Fruit fly (Drosophila melanogaster) whole organism, prepupa: Measurements from ENCODE around the gene Trs23.

Experiments used
- CG10631 ChIP-seq: fragments of 200-800 bp; sonication (Bioruptor generic); optimal IDR thresholded peaks from 2 replicates; lab custom pipeline; 2016; ENCODE audit warnings: missing biosample characterization, missing genetic modification characterization
- CG32006 ChIP-seq: fragments of 200-800 bp; sonication (Bioruptor generic); optimal IDR thresholded peaks from 3 replicates; lab custom pipeline; 2017; ENCODE audit warnings: missing biosample characterization, mild to moderate bottlenecking, missing genetic modification characterization
- CG34406 ChIP-seq: fragments of 200-800 bp; sonication (Bioruptor generic); optimal IDR thresholded peaks from 3 replicates; lab custom pipeline; 2016; ENCODE audit warnings: missing biosample characterization, missing genetic modification characterization
- CG4318 ChIP-seq: fragments of 200-800 bp; sonication (Bioruptor generic); optimal IDR thresholded peaks from 3 replicates; lab custom pipeline; 2017; ENCODE audit warnings: missing biosample characterization, mild to moderate bottlenecking, missing genetic modification characterization
- CG8119 ChIP-seq: fragments of 200-800 bp; sonication (Bioruptor generic); IDR thresholded peaks from 3 replicates; pipeline ENCODE4 v1.3.6; 2022; ENCODE audit warnings: missing biosample characterization, missing genetic modification characterization
- CG8632 ChIP-seq: fragments of 200-800 bp; sonication (Bioruptor generic); optimal IDR thresholded peaks from 3 replicates; lab custom pipeline; 2016; ENCODE audit warnings: missing biosample characterization, missing genetic modification characterization
- CG9139 ChIP-seq: fragments of 200-800 bp; sonication (Bioruptor generic); optimal IDR thresholded peaks from 3 replicates; lab custom pipeline; 2017; ENCODE audit warnings: missing biosample characterization, mild to moderate bottlenecking, missing genetic modification characterization
- Eip78C ChIP-seq: fragments of 200-800 bp; sonication (Bioruptor generic); peaks from one replicate; lab custom pipeline; 2016; ENCODE audit warnings: missing biosample characterization, missing genetic modification characterization
- Eip93F ChIP-seq: fragments of 200-800 bp; sonication (Bioruptor generic); optimal IDR thresholded peaks from 2 replicates; lab custom pipeline; 2016; ENCODE audit warnings: missing biosample characterization, mild to moderate bottlenecking, missing genetic modification characterization
- Hr39 ChIP-seq: fragments of 200-800 bp; sonication (Bioruptor generic); optimal IDR thresholded peaks from 2 replicates; lab custom pipeline; 2016; ENCODE audit warnings: missing biosample characterization, missing genetic modification characterization
- Hr4 ChIP-seq: fragments of 200-800 bp; sonication (Bioruptor generic); optimal IDR thresholded peaks from 3 replicates; lab custom pipeline; 2016; ENCODE audit warnings: missing biosample characterization, missing genetic modification characterization
- Lpt ChIP-seq: fragments of 200-800 bp; sonication (Bioruptor generic); optimal IDR thresholded peaks from 3 replicates; lab custom pipeline; 2016; ENCODE audit warnings: missing biosample characterization, missing genetic modification characterization
- Met ChIP-seq: fragments of 200-800 bp; sonication (Bioruptor generic); optimal IDR thresholded peaks from 3 replicates; lab custom pipeline; 2016; ENCODE audit warnings: missing biosample characterization, missing genetic modification characterization
- cyc ChIP-seq: fragments of 200-800 bp; sonication (Bioruptor generic); optimal IDR thresholded peaks from 3 replicates; lab custom pipeline; 2016; ENCODE audit warnings: missing biosample characterization, missing genetic modification characterization
- esn ChIP-seq: fragments of 200-800 bp; sonication (Bioruptor generic); optimal IDR thresholded peaks from 2 replicates; lab custom pipeline; 2016; ENCODE audit warnings: missing biosample characterization, mild to moderate bottlenecking, missing genetic modification characterization, moderate library complexity
- fd85E ChIP-seq: fragments of 200-800 bp; sonication (Bioruptor generic); optimal IDR thresholded peaks from 3 replicates; lab custom pipeline; 2016; ENCODE audit warnings: missing biosample characterization, missing genetic modification characterization
- lz ChIP-seq: fragments of 200-800 bp; sonication (Bioruptor generic); optimal IDR thresholded peaks from 3 replicates; lab custom pipeline; 2016; ENCODE audit warnings: missing biosample characterization, missing genetic modification characterization
- spab ChIP-seq: fragments of 200-800 bp; sonication (Bioruptor generic); optimal IDR thresholded peaks from 2 replicates; lab custom pipeline; 2017; ENCODE audit warnings: missing biosample characterization, mild to moderate bottlenecking, missing genetic modification characterization, missing genetic modification reagents
- ss ChIP-seq, 2 experiments: fragments of 200-800 bp; sonication (Bioruptor generic); optimal IDR thresholded peaks; 2 replicates in 1 of 2; 3 replicates in 1 of 2; lab custom pipeline; 2017 to 2018; ENCODE audit warnings: mild to moderate bottlenecking in 2 of 2, missing biosample characterization in 2 of 2, missing genetic modification characterization in 2 of 2, moderate library complexity in 1 of 2
- svp ChIP-seq: fragments of 200-800 bp; sonication (Bioruptor generic); peaks from one replicate; lab custom pipeline; 2016; ENCODE audit warnings: missing biosample characterization, missing genetic modification characterization
- topi ChIP-seq: fragments of 200-800 bp; sonication (Bioruptor generic); optimal IDR thresholded peaks from 3 replicates; lab custom pipeline; 2016; ENCODE audit warnings: missing biosample characterization, missing genetic modification characterization
- vri ChIP-seq: fragments of 200-800 bp; sonication (Bioruptor generic); optimal IDR thresholded peaks from 3 replicates; lab custom pipeline; 2016; ENCODE audit warnings: missing biosample characterization, mild to moderate bottlenecking, missing genetic modification characterization

The Trs23 gene

dm6 chr2L:8735572-8735996, 49.6 kb downstream of the Trs23 start (continued):
- TF ChIP-seq CG34406 (GFP tag; lab: Kevin White, UChicago): no peak
- TF ChIP-seq CG32006 (GFP tag; lab: Kevin White, UChicago): no peak
- no peak for TF ChIP-seq CG4318 (GFP tag; lab: Kevin White, UChicago)
- peak; percentile 61 for TF ChIP-seq Eip93F (GFP tag; lab: Kevin White, UChicago)
- no peak for TF ChIP-seq CG8119 (GFP tag; lab: Robert Waterston, UW)
- TF ChIP-seq ss (GFP tag; optimal IDR thresholded peaks at IDR 0.05; lab: Kevin White, UChicago): peak; percentile 41 to 57
- peak; percentile 58 for TF ChIP-seq svp (GFP tag; lab: Kevin White, UChicago)

- TF ChIP-seq Lpt (GFP tag; lab: Kevin White, UChicago): no peak
- no peak for TF ChIP-seq CG8632 (GFP tag; lab: Kevin White, UChicago)
- TF ChIP-seq esn (GFP tag; lab: Kevin White, UChicago): no peak
- peak; percentile 20 for TF ChIP-seq Met (GFP tag; lab: Kevin White, UChicago)
- TF ChIP-seq svp (GFP tag; lab: Kevin White, UChicago): peak; percentile 69
- TF ChIP-seq cyc: peak; percentile 10
- TF ChIP-seq Hr39: no peak
- no peak for TF ChIP-seq Eip93F (GFP tag; lab: Kevin White, UChicago)
- TF ChIP-seq CG9139 (GFP tag; lab: Kevin White, UChicago): no peak
- TF ChIP-seq spab: no peak
- TF ChIP-seq topi: peak; percentile 5
- TF ChIP-seq vri (GFP tag; lab: Kevin White, UChicago): no peak
- no peak for TF ChIP-seq CG4318 (GFP tag; lab: Kevin White, UChicago)
- TF ChIP-seq Eip78C (GFP tag; lab: Kevin White, UChicago): peak; percentile 38
- no peak for TF ChIP-seq ss (GFP tag; optimal IDR thresholded peaks at IDR 0.05; lab: Kevin White, UChicago)
- TF ChIP-seq CG32006 (GFP tag; lab: Kevin White, UChicago): peak; percentile 34
- no peak for TF ChIP-seq CG10631
- TF ChIP-seq lz (GFP tag; lab: Kevin White, UChicago): no peak
- no peak for TF ChIP-seq fd85E (GFP tag; lab: Kevin White, UChicago)
- peak; percentile 33 for TF ChIP-seq Hr4
These were observed 50.4 kb downstream of the Trs23 start for dm6 chr2L:8736383-8736782.
